Worm (Caenorhabditis elegans): ENCODE data around the gene str-56.

Gene str-56

ce11 chrV:15887708-15888295 lies 15.4 kb downstream of the str-56 start:
- TF ChIP-seq dmd-4 (tag; optimal IDR thresholded peaks at IDR 0.05; ENCODE audit: borderline replicate concordance) (no peak), gmeb-2 (tag; optimal IDR thresholded peaks at IDR 0.05) (no peak), elt-2 (tag; optimal IDR thresholded peaks at IDR 0.05) (peak; percentile 66), lim-6 (tag; optimal IDR thresholded peaks at IDR 0.05) (no peak), T23F11.4 (GFP tag; optimal IDR thresholded peaks at IDR 0.05) (no peak), ahr-1 (tag; optimal IDR thresholded peaks at IDR 0.05) (no peak), nfya-1 (tag; optimal IDR thresholded peaks at IDR 0.05) (peak; percentile 34), unc-42 (tag; optimal IDR thresholded peaks at IDR 0.05) (no peak), eyg-1 (tag; optimal IDR thresholded peaks at IDR 0.05) (no peak), ceh-34 (tag; optimal IDR thresholded peaks at IDR 0.05) (no peak), ceh-22 (tag; optimal IDR thresholded peaks at IDR 0.05) (no peak)

- TF ChIP-seq K09A11.1 (tag; optimal IDR thresholded peaks at IDR 0.05; ENCODE audit: insufficient read depth) (no peak), elt-2 (tag; optimal IDR thresholded peaks at IDR 0.05) (no peak)
Measured at ce11 chrV:15888751-15889150, 16.4 kb downstream of the str-56 start, which contains the start of gene cgt-1. Gene cgt-1 (minus strand): TSS chrV:15888851.

DNA sequence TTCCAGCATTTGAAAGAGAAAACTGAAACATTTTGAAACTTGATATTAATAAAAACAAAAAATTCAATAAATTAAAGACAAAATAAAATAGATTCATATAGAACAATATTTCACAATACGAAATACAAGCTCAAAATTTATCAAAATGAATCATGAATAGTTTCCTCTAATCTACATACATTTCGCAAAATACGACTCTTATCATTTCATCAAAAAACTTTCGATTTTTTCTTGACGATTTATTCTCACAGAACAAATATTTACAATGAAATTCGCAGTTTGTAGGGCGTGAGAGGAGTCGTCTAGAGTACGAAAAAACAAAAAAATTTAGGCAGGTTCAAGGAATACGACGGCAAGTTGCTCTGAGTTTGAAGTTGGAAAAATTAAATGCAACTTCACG lies 17.7 kb downstream of the str-56 start:
- TF ChIP-seq hlh-13 (GFP tag; optimal IDR thresholded peaks at IDR 0.05) (no peak), lin-11 (tag; optimal IDR thresholded peaks at IDR 0.05) (no peak), elt-2 (tag; optimal IDR thresholded peaks at IDR 0.05) (no peak), F13H6.1 (tag; optimal IDR thresholded peaks at IDR 0.05) (no peak), nhr-11 (tag; optimal IDR thresholded peaks at IDR 0.05) (no peak), ets-4 (tag; optimal IDR thresholded peaks at IDR 0.05) (no peak)

ce11 chrV:15891279-15891678 lies 18.9 kb downstream of the str-56 start:
- TF ChIP-seq sox-4 (tag; optimal IDR thresholded peaks at IDR 0.05) (no peak), K02D7.2 (tag; optimal IDR thresholded peaks at IDR 0.05) (no peak), ahr-1 (tag; optimal IDR thresholded peaks at IDR 0.05) (no peak), tbx-7 (tag; optimal IDR thresholded peaks at IDR 0.05) (no peak)

ce11 chrV:15891761-15892160 lies 19.4 kb downstream of the str-56 start, which contains the start of gene T06C12.12:
Gene T06C12.12 (plus strand): TSS chrV:15892061.
- no peak for TF ChIP-seq ceh-14 (tag; optimal IDR thresholded peaks at IDR 0.05)
- TF ChIP-seq ceh-48 (tag; optimal IDR thresholded peaks at IDR 0.05), result no peak
- TF ChIP-seq nfya-1 (tag; optimal IDR thresholded peaks at IDR 0.05), result no peak
- no peak for TF ChIP-seq dmd-4 (tag; optimal IDR thresholded peaks at IDR 0.05; ENCODE audit: borderline replicate concordance)
- TF ChIP-seq ets-4 (tag; optimal IDR thresholded peaks at IDR 0.05), result no peak
- no peak for TF ChIP-seq fax-1 (tag; optimal IDR thresholded peaks at IDR 0.05)

DNA sequence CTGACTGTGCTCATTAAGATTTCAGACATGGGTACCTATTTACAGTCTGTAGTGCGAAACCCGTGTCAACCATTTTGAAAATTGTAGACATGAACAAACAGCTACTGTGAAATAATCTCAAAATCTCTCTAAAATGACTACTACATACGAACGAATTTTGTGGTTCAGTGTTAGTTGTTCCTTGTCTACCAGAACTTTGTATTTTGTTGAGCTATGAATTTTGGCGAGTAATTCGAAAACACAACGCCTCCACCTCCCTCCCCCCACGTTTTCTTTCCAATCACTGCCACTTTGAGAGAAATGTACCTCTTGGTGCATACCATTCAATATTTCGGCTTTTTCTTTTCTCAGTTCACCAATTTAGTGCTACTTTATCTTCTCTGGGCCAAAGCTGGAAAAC lies 20.3 kb downstream of the str-56 start, which contains the start of gene T06C12.11:
Gene T06C12.11 (plus strand): TSS at position 301 of the 400 bp plus-strand sequence.
- TF ChIP-seq elt-2 (tag; optimal IDR thresholded peaks at IDR 0.05), result no peak
- TF ChIP-seq ceh-31 (tag; optimal IDR thresholded peaks at IDR 0.05), result no peak
- no peak for TF ChIP-seq hlh-13 (GFP tag; optimal IDR thresholded peaks at IDR 0.05)
- no peak for TF ChIP-seq C08G9.2 (tag; optimal IDR thresholded peaks at IDR 0.05)
- no peak for TF ChIP-seq K09A11.1 (tag; optimal IDR thresholded peaks at IDR 0.05; ENCODE audit: insufficient read depth)
- TF ChIP-seq Y22D7AL.16 (tag; optimal IDR thresholded peaks at IDR 0.05), result no peak
- no peak for TF ChIP-seq hlh-15 (tag; optimal IDR thresholded peaks at IDR 0.05)
- no peak for TF ChIP-seq pha-4 (tag; optimal IDR thresholded peaks at IDR 0.05)
- TF ChIP-seq ets-4 (tag; optimal IDR thresholded peaks at IDR 0.05), result no peak
- no peak for TF ChIP-seq tbx-2 (tag; optimal IDR thresholded peaks at IDR 0.05)
- no peak for TF ChIP-seq lim-6 (tag; optimal IDR thresholded peaks at IDR 0.05)
- TF ChIP-seq ahr-1 (tag; optimal IDR thresholded peaks at IDR 0.05), result no peak
- no peak for TF ChIP-seq unc-3 (GFP tag; conservative IDR thresholded peaks at IDR 0.05)
- no peak for TF ChIP-seq unc-3 (tag; optimal IDR thresholded peaks at IDR 0.05)
